Worm (Caenorhabditis elegans) whole organism, L3 larva: Measurements from ENCODE around the gene rpi-1.

Source experiments
- R02D3.7 ChIP-seq: fragments of 150-350 bp; optimal IDR thresholded peaks from 2 replicates; lab custom pipeline; 2014; ENCODE audit warnings: missing biosample characterization, missing genetic modification characterization
- ZK546.5 ChIP-seq: sonication (generic microtip); optimal IDR thresholded peaks from 2 replicates; lab custom pipeline; 2017; ENCODE audit warnings: missing biosample characterization, missing genetic modification characterization
- aly-2 ChIP-seq: fragments of 150-350 bp; optimal IDR thresholded peaks from 2 replicates; lab custom pipeline; 2014; ENCODE audit warnings: missing biosample characterization, missing genetic modification characterization
- ama-1 ChIP-seq: fragments of 150-350 bp; optimal IDR thresholded peaks from 2 replicates; lab custom pipeline; 2018
- ceh-16 ChIP-seq: sonication (generic microtip); optimal IDR thresholded peaks from 2 replicates; lab custom pipeline; 2017; ENCODE audit warnings: missing biosample characterization, missing genetic modification characterization
- ceh-28 ChIP-seq: fragments of 150-350 bp; optimal IDR thresholded peaks from 2 replicates; lab custom pipeline; 2014; ENCODE audit warnings: missing biosample characterization, missing genetic modification reagents, missing genetic modification characterization
- ceh-82 ChIP-seq: fragments of 150-350 bp; optimal IDR thresholded peaks from 2 replicates; lab custom pipeline; 2014; ENCODE audit warnings: missing biosample characterization, missing genetic modification characterization
- ceh-9 ChIP-seq: sonication (generic microtip); optimal IDR thresholded peaks from 2 replicates; lab custom pipeline; 2018; ENCODE audit warnings: missing biosample characterization, missing genetic modification characterization
- egl-27 ChIP-seq: sonication (generic microtip); optimal IDR thresholded peaks from 4 replicates; lab custom pipeline; 2017; ENCODE audit warnings: missing biosample characterization, missing genetic modification reagents, missing genetic modification characterization
- egl-5 ChIP-seq: fragments of 150-350 bp; optimal IDR thresholded peaks from 2 replicates; lab custom pipeline; 2017; ENCODE audit warnings: missing biosample characterization, missing genetic modification reagents, missing genetic modification characterization, inconsistent platforms
- elt-1 ChIP-seq: fragments of 150-350 bp; optimal IDR thresholded peaks from 2 replicates; lab custom pipeline; 2014; ENCODE audit warnings: missing biosample characterization, missing genetic modification characterization
- elt-2 ChIP-seq: sonication (generic microtip); optimal IDR thresholded peaks from 2 replicates; lab custom pipeline; 2016; ENCODE audit warnings: missing genetic modification reagents, mild to moderate bottlenecking, missing genetic modification characterization, missing compliant biosample characterization
- elt-3 ChIP-seq, 3 experiments: fragments of 150-350 bp in 1 of 3; sonication (generic microtip) in 2 of 3; optimal IDR thresholded peaks; 2 replicates in 2 of 3; 4 replicates in 1 of 3; lab custom pipeline; 2014 to 2017; ENCODE audit warnings: missing biosample characterization in 3 of 3, missing genetic modification characterization in 3 of 3
- eor-1 ChIP-seq, 2 experiments: fragments of 150-350 bp; optimal IDR thresholded peaks; 2 replicates each; lab custom pipeline; 2014 to 2018; ENCODE audit warnings: missing biosample characterization in 2 of 2, missing genetic modification characterization in 2 of 2
- fos-1 ChIP-seq: fragments of 150-350 bp; optimal IDR thresholded peaks from 2 replicates; lab custom pipeline; 2014; ENCODE audit warnings: missing biosample characterization, missing genetic modification characterization
- hmg-11 ChIP-seq: sonication (generic microtip); optimal IDR thresholded peaks from 2 replicates; lab custom pipeline; 2016; ENCODE audit warnings: missing genetic modification characterization, missing compliant biosample characterization
- jun-1 ChIP-seq: fragments of 150-350 bp; optimal IDR thresholded peaks from 2 replicates; lab custom pipeline; 2014; ENCODE audit warnings: missing biosample characterization, missing genetic modification reagents, missing genetic modification characterization
- lin-15B ChIP-seq: fragments of 150-350 bp; optimal IDR thresholded peaks from 2 replicates; lab custom pipeline; 2014; ENCODE audit warnings: missing biosample characterization, missing genetic modification characterization
- lin-39 ChIP-seq: fragments of 150-350 bp; optimal IDR thresholded peaks from 2 replicates; lab custom pipeline; 2018; ENCODE audit warnings: missing biosample characterization, missing genetic modification reagents, missing genetic modification characterization
- lsy-12 ChIP-seq: sonication (generic microtip); optimal IDR thresholded peaks from 2 replicates; lab custom pipeline; 2016; ENCODE audit warnings: mild to moderate bottlenecking, missing genetic modification characterization, missing compliant biosample characterization
- mdl-1 ChIP-seq: fragments of 150-350 bp; optimal IDR thresholded peaks from 2 replicates; lab custom pipeline; 2014; ENCODE audit warnings: missing biosample characterization, missing genetic modification characterization
- mml-1 ChIP-seq: fragments of 150-350 bp; sonication (generic microtip); optimal IDR thresholded peaks from 3 replicates; lab custom pipeline; 2014; ENCODE audit warnings: missing biosample characterization, missing genetic modification characterization
- nfya-1 ChIP-seq: sonication (generic microtip); optimal IDR thresholded peaks from 2 replicates; lab custom pipeline; 2017; ENCODE audit warnings: missing genetic modification characterization, mild to moderate bottlenecking, missing compliant biosample characterization, antibody characterized with exemption, moderate library complexity; ENCODE audit not compliant: insufficient read depth
- nhr-11 ChIP-seq: fragments of 150-350 bp; optimal IDR thresholded peaks from 2 replicates; lab custom pipeline; 2014; ENCODE audit warnings: missing biosample characterization, missing genetic modification characterization
- nhr-23 ChIP-seq: fragments of 150-350 bp; optimal IDR thresholded peaks from 2 replicates; lab custom pipeline; 2014; ENCODE audit warnings: missing biosample characterization, missing genetic modification reagents, missing genetic modification characterization
- nhr-25 ChIP-seq: sonication (generic microtip); optimal IDR thresholded peaks from 2 replicates; lab custom pipeline; 2017; ENCODE audit warnings: missing biosample characterization, missing genetic modification characterization
- nhr-43 ChIP-seq: sonication (generic microtip); optimal IDR thresholded peaks from 2 replicates; lab custom pipeline; 2016; ENCODE audit warnings: mild to moderate bottlenecking, missing genetic modification characterization, missing compliant biosample characterization; ENCODE audit not compliant: poor library complexity, severe bottlenecking
- nhr-77 ChIP-seq: fragments of 150-350 bp; optimal IDR thresholded peaks from 2 replicates; lab custom pipeline; 2014; ENCODE audit warnings: missing biosample characterization, missing genetic modification characterization
- pha-4 ChIP-seq: fragments of 150-350 bp; optimal IDR thresholded peaks from 2 replicates; lab custom pipeline; 2014; ENCODE audit warnings: missing biosample characterization, missing genetic modification reagents, missing genetic modification characterization
- pqm-1 ChIP-seq: fragments of 150-350 bp; optimal IDR thresholded peaks from 2 replicates; lab custom pipeline; 2017; ENCODE audit warnings: missing biosample characterization, missing genetic modification characterization, inconsistent platforms
- sea-2 ChIP-seq: fragments of 150-350 bp; sonication (generic microtip); optimal IDR thresholded peaks from 4 replicates; lab custom pipeline; 2014; ENCODE audit warnings: missing biosample characterization, missing genetic modification reagents, missing genetic modification characterization
- skn-1 ChIP-seq: fragments of 150-350 bp; optimal IDR thresholded peaks from 2 replicates; lab custom pipeline; 2014; ENCODE audit warnings: missing biosample characterization, missing genetic modification characterization
- snpc-4 ChIP-seq: fragments of 150-350 bp; optimal IDR thresholded peaks from 2 replicates; lab custom pipeline; 2014; ENCODE audit warnings: missing biosample characterization, missing genetic modification characterization
- tbx-2 ChIP-seq: sonication (generic microtip); optimal IDR thresholded peaks from 2 replicates; lab custom pipeline; 2016; ENCODE audit warnings: mild to moderate bottlenecking, missing genetic modification characterization, missing compliant biosample characterization
- unc-62 ChIP-seq: fragments of 150-350 bp; sonication (generic microtip); optimal IDR thresholded peaks from 4 replicates; lab custom pipeline; 2014; ENCODE audit warnings: missing biosample characterization, missing genetic modification reagents, missing genetic modification characterization
- zag-1 ChIP-seq: fragments of 150-350 bp; optimal IDR thresholded peaks from 2 replicates; lab custom pipeline; 2014; ENCODE audit warnings: missing biosample characterization, missing genetic modification characterization

The rpi-1 gene

ce11 chrII:13979833-13980513 lies 17.8 kb upstream of the rpi-1 start, which contains the start of gene sre-48:
TSS of gene sre-48 (minus strand) at chrII:13979883.
- TF ChIP-seq skn-1: no peak
- no peak for TF ChIP-seq unc-62 (GFP tag; lab: Kevin White, UChicago)
- TF ChIP-seq tbx-2 (tag; lab: Kevin White, UChicago): no peak
- no peak for TF ChIP-seq sea-2 (GFP tag; lab: Kevin White, UChicago)
- TF ChIP-seq nhr-25 (tag; lab: Kevin White, UChicago): no peak
- TF ChIP-seq ceh-82 (tag; lab: Kevin White, UChicago): no peak
- TF ChIP-seq ceh-9 (tag; lab: Kevin White, UChicago): no peak
- TF ChIP-seq R02D3.7 (tag; lab: Kevin White, UChicago): no peak
- no peak for TF ChIP-seq elt-3 (tag; optimal IDR thresholded peaks at IDR 0.05; lab: Kevin White, UChicago)
- no peak for TF ChIP-seq ceh-16 (tag; lab: Kevin White, UChicago)
- TF ChIP-seq pha-4 (tag; lab: Kevin White, UChicago): peak; percentile 47
- peak; percentile 73 for TF ChIP-seq pqm-1 (tag; lab: Kevin White, UChicago)
- peak; percentile 85 for TF ChIP-seq jun-1 (tag; lab: Kevin White, UChicago)
- no peak for TF ChIP-seq snpc-4 (tag; lab: Kevin White, UChicago)
- no peak for TF ChIP-seq egl-5 (tag; lab: Kevin White, UChicago)
- TF ChIP-seq nhr-77 (tag; lab: Kevin White, UChicago): no peak
- peak; percentile 92 for TF ChIP-seq elt-2
- TF ChIP-seq ama-1 (lab: Kevin White, UChicago): no peak
- TF ChIP-seq eor-1 (tag; optimal IDR thresholded peaks at IDR 0.05; lab: Kevin White, UChicago): no peak
- no peak for TF ChIP-seq ceh-28 (tag; lab: Kevin White, UChicago)
- no peak for TF ChIP-seq mdl-1 (tag; lab: Kevin White, UChicago)
- no peak for TF ChIP-seq lsy-12 (tag; lab: Kevin White, UChicago)
- TF ChIP-seq, all 47 proteins: peak for 4

DNA sequence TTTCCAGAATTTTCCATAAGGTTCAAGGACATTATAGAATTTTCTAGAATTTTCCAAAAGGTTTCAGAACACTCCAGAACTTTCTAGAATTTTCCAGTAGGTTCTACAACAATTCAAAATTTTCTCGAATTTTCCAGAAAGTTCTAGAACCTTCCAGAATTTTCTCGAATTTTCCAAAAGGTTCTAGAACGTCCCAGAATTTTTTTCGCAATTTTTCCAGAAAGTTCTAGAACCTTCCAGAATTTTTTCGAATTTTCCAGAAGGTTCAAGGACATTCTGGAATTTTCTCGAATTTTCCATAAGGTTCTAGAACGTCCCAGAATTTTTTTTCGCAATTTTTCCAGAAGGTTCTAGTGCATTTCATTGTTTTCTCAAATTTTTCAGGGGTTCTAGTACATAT lies 15.5 kb upstream of the rpi-1 start:
- TF ChIP-seq snpc-4 (tag; lab: Kevin White, UChicago): no peak
- TF ChIP-seq nhr-25 (tag; lab: Kevin White, UChicago): no peak
- no peak for TF ChIP-seq lin-15B (tag; lab: Kevin White, UChicago)
- TF ChIP-seq aly-2 (tag; lab: Kevin White, UChicago): no peak
- no peak for TF ChIP-seq tbx-2 (tag; lab: Kevin White, UChicago)
- no peak for TF ChIP-seq nfya-1
- TF ChIP-seq fos-1 (tag; lab: Kevin White, UChicago): no peak

DNA sequence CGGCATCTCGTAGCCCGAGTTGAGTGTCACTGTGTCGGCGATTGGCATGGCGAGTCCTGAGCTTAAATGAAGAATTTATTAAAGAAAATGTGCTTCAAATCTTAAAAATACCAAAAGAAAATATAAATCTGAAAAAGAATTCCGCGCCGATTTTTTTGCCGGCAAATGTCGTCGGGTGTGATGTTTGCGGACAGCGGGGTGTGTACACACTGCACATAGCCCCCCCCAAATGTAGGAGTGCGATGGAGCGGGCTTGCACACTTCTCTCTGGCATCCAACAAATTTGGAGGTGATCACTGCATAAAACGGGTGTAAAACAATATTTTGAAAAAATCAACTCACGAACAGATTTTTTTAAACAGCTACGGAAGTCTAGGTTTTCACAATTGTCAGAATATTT lies 13.9 kb upstream of the rpi-1 start, which contains the start of gene Y39G8B.2:
Gene Y39G8B.2 (minus strand): TSS at position 61 of the 400 bp plus-strand sequence.
- TF ChIP-seq mml-1 (tag; lab: Kevin White, UChicago) (no peak), nhr-43 (tag; lab: Kevin White, UChicago) (peak; percentile 80), zag-1 (tag; lab: Kevin White, UChicago) (peak; percentile 15), lsy-12 (tag; lab: Kevin White, UChicago) (peak; percentile 32), jun-1 (tag; lab: Kevin White, UChicago) (peak; percentile 56), egl-5 (tag; lab: Kevin White, UChicago) (peak; percentile 66), skn-1 (peak; percentile 11), pqm-1 (tag; lab: Kevin White, UChicago) (peak; percentile 60), elt-1 (no peak), R02D3.7 (tag; lab: Kevin White, UChicago) (peak; percentile 55), hmg-11 (tag; lab: Kevin White, UChicago) (peak; percentile 81), nhr-23 (tag; lab: Kevin White, UChicago) (peak; percentile 86), snpc-4 (tag; lab: Kevin White, UChicago) (peak; percentile 92), nhr-25 (tag; lab: Kevin White, UChicago) (peak; percentile 84), ZK546.5 (tag; lab: Kevin White, UChicago) (no peak), elt-2 (peak; percentile 57), elt-3 (tag; optimal IDR thresholded peaks at IDR 0.05; lab: Kevin White, UChicago) (peak in 1 of 3 experiments; percentile 40), lin-15B (tag; lab: Kevin White, UChicago) (peak; percentile 98), egl-27 (tag; lab: Kevin White, UChicago) (no peak), fos-1 (tag; lab: Kevin White, UChicago) (peak; percentile 16), nfya-1 (peak; percentile 88), nhr-11 (tag; lab: Kevin White, UChicago) (no peak), ama-1 (lab: Kevin White, UChicago) (peak; percentile 49), lin-39 (peak; percentile 88), ceh-28 (tag; lab: Kevin White, UChicago) (peak; percentile 7), sea-2 (GFP tag; lab: Kevin White, UChicago) (no peak), pha-4 (tag; lab: Kevin White, UChicago) (peak; percentile 97)
